Worm (Caenorhabditis elegans): ENCODE results near the gene nlp-71.

- TF ChIP-seq ztf-11 (tag; optimal IDR thresholded peaks at IDR 0.05) (no peak), egl-27 (tag; optimal IDR thresholded peaks at IDR 0.05) (no peak), gei-8 (GFP tag; optimal IDR thresholded peaks at IDR 0.05) (no peak), F49E8.2 (tag; optimal IDR thresholded peaks at IDR 0.05; ENCODE audit: borderline replicate concordance) (no peak), D1046.2 (GFP tag; IDR thresholded peaks at IDR 0.05) (no peak), ceh-28 (tag; optimal IDR thresholded peaks at IDR 0.05) (no peak), nhr-237 (tag; optimal IDR thresholded peaks at IDR 0.05) (no peak), mep-1 (tag; optimal IDR thresholded peaks at IDR 0.05) (no peak), ama-1 (optimal IDR thresholded peaks at IDR 0.05) (no peak), aha-1 (tag) (no peak), cey-2 (tag; optimal IDR thresholded peaks at IDR 0.05; ENCODE audit: borderline replicate concordance, insufficient read depth) (no peak), lin-13 (GFP tag; optimal IDR thresholded peaks at IDR 0.05) (no peak), nhr-111 (GFP tag; optimal IDR thresholded peaks at IDR 0.05) (no peak), snpc-4 (tag; optimal IDR thresholded peaks at IDR 0.05) (no peak)
Measured at ce11 chrIV:6403399-6403798, 10.0 kb downstream of the nlp-71 start.

Measured in whole organism, L4 larva.